Worm (Caenorhabditis elegans) whole organism, mixed stage, embryonic: Measurements from ENCODE around the gene aakg-3.

Experiments
- M03D4.4 ChIP-seq: sonication (generic microtip); optimal IDR thresholded peaks from 2 replicates; lab custom pipeline; 2017; ENCODE audit warnings: mild to moderate bottlenecking, missing genetic modification characterization, missing compliant biosample characterization
- bed-3 ChIP-seq: fragments of 200-800 bp; sonication (Bioruptor generic); optimal IDR thresholded peaks from 3 replicates; lab custom pipeline; 2018; ENCODE audit warnings: mild to moderate bottlenecking, missing genetic modification characterization, moderate library complexity, missing compliant biosample characterization
- blmp-1 ChIP-seq: fragments of 150-350 bp; optimal IDR thresholded peaks from 2 replicates; lab custom pipeline; 2014; ENCODE audit warnings: missing biosample characterization, missing genetic modification characterization
- ceh-43 ChIP-seq: fragments of 200-800 bp; sonication (Bioruptor generic); optimal IDR thresholded peaks from 2 replicates; lab custom pipeline; 2018; ENCODE audit warnings: mild to moderate bottlenecking, missing genetic modification characterization, moderate library complexity, missing compliant biosample characterization
- ceh-83 ChIP-seq: fragments of 200-800 bp; sonication (Bioruptor generic); optimal IDR thresholded peaks from 2 replicates; lab custom pipeline; 2018; ENCODE audit warnings: mild to moderate bottlenecking, missing genetic modification characterization, missing compliant biosample characterization
- ces-1 ChIP-seq: fragments of 150-350 bp; optimal IDR thresholded peaks from 2 replicates; lab custom pipeline; 2014; ENCODE audit warnings: missing biosample characterization, missing genetic modification reagents, missing genetic modification characterization
- cnd-1 ChIP-seq: fragments of 200-800 bp; sonication (Bioruptor generic); optimal IDR thresholded peaks from 2 replicates; lab custom pipeline; 2018; ENCODE audit warnings: mild to moderate bottlenecking, missing genetic modification characterization, missing compliant biosample characterization
- drap-1 ChIP-seq: fragments of 200-800 bp; sonication (Bioruptor generic); optimal IDR thresholded peaks from 3 replicates; lab custom pipeline; 2018; ENCODE audit warnings: mild to moderate bottlenecking, missing genetic modification characterization, missing compliant biosample characterization
- elt-1 ChIP-seq: sonication (generic microtip); optimal IDR thresholded peaks from 2 replicates; lab custom pipeline; 2017; ENCODE audit warnings: missing genetic modification characterization, mild to moderate bottlenecking, missing compliant biosample characterization, antibody characterized with exemption, moderate library complexity, borderline replicate concordance; ENCODE audit not compliant: insufficient read depth
- elt-3 ChIP-seq: fragments of 150-350 bp; optimal IDR thresholded peaks from 2 replicates; lab custom pipeline; 2014; ENCODE audit warnings: missing biosample characterization, missing genetic modification characterization
- flh-1 ChIP-seq: fragments of 200-800 bp; sonication (Bioruptor generic); optimal IDR thresholded peaks from 2 replicates; lab custom pipeline; 2018; ENCODE audit warnings: mild to moderate bottlenecking, missing genetic modification characterization, moderate library complexity, missing compliant biosample characterization
- ham-2 ChIP-seq: fragments of 200-800 bp; sonication (Bioruptor generic); optimal IDR thresholded peaks from 2 replicates; lab custom pipeline; 2018; ENCODE audit warnings: mild to moderate bottlenecking, missing genetic modification characterization, missing compliant biosample characterization
- hlh-1 ChIP-seq: fragments of 150-350 bp; optimal IDR thresholded peaks from 2 replicates; lab custom pipeline; 2014; ENCODE audit warnings: missing biosample characterization, missing genetic modification reagents, missing genetic modification characterization
- lin-13 ChIP-seq: fragments of 150-350 bp; optimal IDR thresholded peaks from 2 replicates; lab custom pipeline; 2014; ENCODE audit warnings: missing biosample characterization, missing genetic modification characterization
- lin-32 ChIP-seq: fragments of 200-800 bp; sonication (Bioruptor generic); optimal IDR thresholded peaks from 2 replicates; lab custom pipeline; 2018; ENCODE audit warnings: mild to moderate bottlenecking, missing genetic modification characterization, missing compliant biosample characterization
- lsy-2 ChIP-seq: fragments of 150-350 bp; optimal IDR thresholded peaks from 2 replicates; lab custom pipeline; 2014; ENCODE audit warnings: missing biosample characterization, missing genetic modification characterization
- mep-1 ChIP-seq: fragments of 150-350 bp; optimal IDR thresholded peaks from 2 replicates; lab custom pipeline; 2017; ENCODE audit warnings: missing biosample characterization, missing genetic modification reagents, missing genetic modification characterization, inconsistent platforms
- mls-2 ChIP-seq: sonication (generic microtip); optimal IDR thresholded peaks from 2 replicates; lab custom pipeline; 2016; ENCODE audit warnings: mild to moderate bottlenecking, missing genetic modification characterization, moderate library complexity, missing compliant biosample characterization
- nhr-2 ChIP-seq: fragments of 150-350 bp; optimal IDR thresholded peaks from 2 replicates; lab custom pipeline; 2014; ENCODE audit warnings: missing biosample characterization, missing genetic modification characterization
- nhr-28 ChIP-seq: fragments of 150-350 bp; optimal IDR thresholded peaks from 2 replicates; lab custom pipeline; 2014; ENCODE audit warnings: missing biosample characterization, missing genetic modification characterization
- nhr-76 ChIP-seq: sonication (generic microtip); optimal IDR thresholded peaks from 2 replicates; lab custom pipeline; 2017; ENCODE audit warnings: missing biosample characterization, missing genetic modification characterization
- sem-2 ChIP-seq: fragments of 200-800 bp; sonication (Bioruptor generic); optimal IDR thresholded peaks from 2 replicates; lab custom pipeline; 2018; ENCODE audit warnings: mild to moderate bottlenecking, missing genetic modification characterization, missing compliant biosample characterization
- sptf-1 ChIP-seq: sonication (generic microtip); optimal IDR thresholded peaks from 2 replicates; lab custom pipeline; 2017; ENCODE audit warnings: mild to moderate bottlenecking, missing genetic modification characterization, moderate library complexity, missing compliant biosample characterization
- unc-120 ChIP-seq: sonication (generic microtip); optimal IDR thresholded peaks from 2 replicates; lab custom pipeline; 2017; ENCODE audit warnings: missing genetic modification characterization, missing compliant biosample characterization; ENCODE audit not compliant: poor library complexity, severe bottlenecking
- unc-62 ChIP-seq: fragments of 150-350 bp; optimal IDR thresholded peaks from 2 replicates; lab custom pipeline; 2014; ENCODE audit warnings: missing biosample characterization, missing genetic modification reagents, missing genetic modification characterization
- zip-8 ChIP-seq: fragments of 150-350 bp; optimal IDR thresholded peaks from 2 replicates; lab custom pipeline; 2014; ENCODE audit warnings: missing biosample characterization, missing genetic modification characterization

Gene aakg-3

ce11 chrX:3003703-3004102 lies 27.5 kb downstream of the aakg-3 start, which contains the start of gene Y41G9A.6:
TSS of gene Y41G9A.6 (minus strand) at chrX:3003803.
- TF ChIP-seq drap-1 (GFP tag; lab: Kevin White, UChicago) = no peak
- TF ChIP-seq sptf-1 = no peak
- no peak for TF ChIP-seq lin-13
- TF ChIP-seq elt-3 (tag; lab: Kevin White, UChicago) = no peak
- TF ChIP-seq ceh-83 (GFP tag; lab: Kevin White, UChicago) = no peak
- TF ChIP-seq nhr-2 (tag; lab: Kevin White, UChicago) = no peak
- TF ChIP-seq lin-32 = no peak
- TF ChIP-seq elt-1 (tag; lab: Kevin White, UChicago) = no peak
- TF ChIP-seq unc-62 (GFP tag; lab: Kevin White, UChicago) = no peak
- TF ChIP-seq cnd-1 (tag; lab: Kevin White, UChicago) = no peak
- no peak for TF ChIP-seq ceh-43
- no peak for TF ChIP-seq unc-120
- TF ChIP-seq bed-3 (GFP tag; lab: Kevin White, UChicago) = no peak
- TF ChIP-seq zip-8 (tag; lab: Kevin White, UChicago) = no peak
- TF ChIP-seq hlh-1 = no peak
- TF ChIP-seq M03D4.4 (tag; lab: Kevin White, UChicago) = no peak

DNA sequence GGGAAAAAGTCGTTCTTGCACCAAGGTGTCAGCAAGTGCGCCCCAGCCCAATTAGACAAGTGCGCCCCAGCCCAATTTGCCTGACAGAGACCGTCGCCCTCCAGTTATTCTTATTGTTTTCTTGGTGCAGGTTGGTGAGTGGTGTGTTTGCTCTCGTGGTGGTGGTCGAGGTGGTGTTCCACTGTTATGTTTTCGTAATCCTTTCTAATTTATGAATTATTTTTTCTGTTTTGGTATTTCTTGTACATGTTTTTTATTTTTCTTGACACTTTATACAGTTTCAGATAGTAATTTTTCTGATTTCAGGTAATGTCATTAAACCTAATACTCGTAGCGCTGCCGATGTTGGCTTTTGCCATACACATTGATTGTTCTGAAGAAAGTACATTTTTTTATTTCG lies 32.9 kb downstream of the aakg-3 start, which contains the start of gene Y48D7A.1:
Gene Y48D7A.1 (plus strand): TSS at position 301 of the 400 bp plus-strand sequence.
- TF ChIP-seq unc-62 (GFP tag; lab: Kevin White, UChicago) (no peak), lsy-2 (tag; lab: Kevin White, UChicago) (no peak), cnd-1 (tag; lab: Kevin White, UChicago) (no peak), sem-2 (no peak), unc-120 (no peak), bed-3 (GFP tag; lab: Kevin White, UChicago) (no peak), nhr-76 (tag; lab: Kevin White, UChicago) (no peak), elt-1 (tag; lab: Kevin White, UChicago) (no peak), nhr-28 (tag; lab: Kevin White, UChicago) (no peak), ham-2 (GFP tag; lab: Kevin White, UChicago) (no peak), flh-1 (no peak), ceh-83 (GFP tag; lab: Kevin White, UChicago) (no peak), mep-1 (tag; lab: Kevin White, UChicago) (no peak), elt-3 (tag; lab: Kevin White, UChicago) (no peak), hlh-1 (no peak), mls-2 (tag; lab: Kevin White, UChicago) (no peak), ceh-43 (no peak), drap-1 (GFP tag; lab: Kevin White, UChicago) (no peak), lin-32 (no peak), blmp-1 (tag; lab: Kevin White, UChicago) (no peak)

DNA sequence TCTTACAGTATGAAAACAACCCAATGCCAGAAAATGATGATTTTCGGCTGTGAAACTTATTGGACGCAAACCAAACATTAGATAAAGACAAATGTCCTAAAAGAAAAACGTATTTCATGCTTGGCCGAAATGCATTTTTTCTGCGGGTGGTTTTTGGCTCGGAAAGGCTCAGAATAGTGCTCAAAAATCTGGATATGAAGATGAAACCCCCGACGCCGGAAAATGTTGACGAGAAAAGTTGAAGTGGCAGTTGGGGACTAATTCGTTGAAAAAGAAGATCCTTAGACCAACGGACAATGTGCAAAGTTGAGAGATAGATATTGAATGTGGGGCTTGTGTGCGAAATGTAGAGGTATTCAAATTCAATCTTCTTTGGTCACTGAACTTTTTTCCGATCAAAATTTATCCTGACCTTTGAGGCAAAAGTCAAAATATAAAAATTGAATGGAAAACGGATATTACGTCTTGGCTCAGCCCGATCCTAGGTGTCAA lies 42.3 kb downstream of the aakg-3 start, which contains the start of gene flp-18:
Gene flp-18 (minus strand): TSS at position 51 of the 492 bp plus-strand sequence.
- TF ChIP-seq lin-13 = no peak
- no peak for TF ChIP-seq ceh-43
- TF ChIP-seq, all 35 proteins: peak for 0

ce11 chrX:3019996-3020395 lies 43.7 kb downstream of the aakg-3 start:
- no peak for TF ChIP-seq lin-13

DNA sequence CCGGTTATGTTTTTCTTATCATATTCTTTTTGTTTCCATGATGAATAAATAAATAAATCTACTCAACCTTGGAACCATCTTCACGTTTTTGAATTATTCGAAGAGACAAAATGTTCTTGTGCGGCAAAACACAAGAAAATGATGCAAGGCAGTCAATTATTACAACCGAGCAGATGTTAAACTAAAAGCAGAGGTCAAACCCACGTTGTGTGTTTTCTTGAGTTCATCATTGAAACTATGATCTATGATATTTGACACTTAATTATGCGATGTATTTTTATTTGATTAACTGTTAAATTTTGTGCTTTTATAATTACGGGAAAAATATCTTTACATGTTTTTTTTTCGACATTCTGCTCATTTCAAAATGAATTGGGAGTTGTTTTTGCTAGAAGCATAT lies 45.2 kb downstream of the aakg-3 start:
- TF ChIP-seq unc-62 (GFP tag; lab: Kevin White, UChicago) = no peak
- TF ChIP-seq hlh-1 = peak; percentile 3
- no peak for TF ChIP-seq ces-1 (GFP tag; lab: Kevin White, UChicago)

DNA sequence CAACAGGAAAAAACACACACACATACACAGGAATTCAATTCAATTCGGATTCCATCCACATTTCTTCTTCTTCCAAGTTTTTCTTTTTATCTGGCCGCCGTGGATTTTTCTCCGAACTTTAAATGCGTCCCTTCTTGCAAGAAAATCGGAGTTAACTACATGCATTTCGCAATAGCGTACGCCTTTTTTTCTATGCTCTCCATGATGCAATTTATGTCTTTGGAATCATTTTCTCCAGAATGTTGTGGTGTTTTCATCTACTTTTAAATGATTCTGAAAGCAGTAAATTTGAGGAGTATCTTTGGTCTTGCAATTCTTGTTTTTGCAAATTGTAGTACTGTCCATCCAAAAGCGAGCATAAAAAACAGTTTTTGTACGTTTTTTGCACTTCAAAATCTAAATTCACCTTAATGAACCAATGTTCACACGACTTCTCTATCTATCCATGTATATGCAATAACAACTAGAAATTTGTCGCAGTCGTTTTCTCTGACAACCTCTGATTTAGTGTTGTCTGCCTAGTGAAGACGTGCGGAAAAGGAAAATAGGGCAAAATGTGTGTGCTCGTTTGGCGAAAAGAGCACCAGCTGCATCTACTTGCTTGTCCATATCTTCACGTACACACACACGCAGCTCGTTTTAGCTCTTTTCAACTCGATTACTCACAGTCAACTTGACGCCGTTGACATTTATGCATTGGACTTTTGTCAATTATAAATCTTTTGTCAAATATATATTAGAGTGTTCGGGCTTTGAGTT lies 46.3 kb downstream of the aakg-3 start:
- TF ChIP-seq hlh-1 (no peak), ces-1 (GFP tag; lab: Kevin White, UChicago) (peak; percentile 47), lsy-2 (tag; lab: Kevin White, UChicago) (no peak)
- TF ChIP-seq, all 35 proteins: peak for 1
